Fruit fly (Drosophila melanogaster) whole organism, embryonic: ENCODE measurements around the gene CG42809.

Source experiments
- Blimp-1 ChIP-seq: fragments of 200-800 bp; sonication (Bioruptor generic); optimal IDR thresholded peaks from 3 replicates; lab custom pipeline; 2018; ENCODE audit warnings: missing biosample characterization, missing genetic modification characterization, mild to moderate bottlenecking, moderate library complexity, missing genetic modification reagents
- CG10147 ChIP-seq: fragments of 200-800 bp; sonication (Bioruptor generic); optimal IDR thresholded peaks from 2 replicates; lab custom pipeline; 2019; ENCODE audit warnings: missing biosample characterization, mild to moderate bottlenecking, missing genetic modification characterization, moderate library complexity
- CG10209 ChIP-seq: fragments of 200-800 bp; sonication (Bioruptor generic); optimal IDR thresholded peaks from 3 replicates; lab custom pipeline; 2017; ENCODE audit warnings: missing biosample characterization, mild to moderate bottlenecking, missing genetic modification characterization, missing genetic modification reagents
- CG10267 ChIP-seq: fragments of 200-800 bp; sonication (Bioruptor generic); optimal IDR thresholded peaks from 2 replicates; lab custom pipeline; 2018; ENCODE audit warnings: missing biosample characterization, mild to moderate bottlenecking, missing genetic modification characterization, moderate library complexity
- CG11247 ChIP-seq: fragments of 200-800 bp; sonication (Bioruptor generic); IDR thresholded peaks from 2 replicates; pipeline ENCODE4 v1.3.6; 2022; ENCODE audit warnings: missing biosample characterization, missing genetic modification characterization
- CG12942 ChIP-seq: fragments of 200-800 bp; sonication (Bioruptor generic); optimal IDR thresholded peaks from 3 replicates; lab custom pipeline; 2016; ENCODE audit warnings: missing biosample characterization, missing genetic modification characterization
- CG15514 ChIP-seq: fragments of 200-800 bp; sonication (Bioruptor generic); optimal IDR thresholded peaks from 3 replicates; lab custom pipeline; 2017; ENCODE audit warnings: missing biosample characterization, missing genetic modification characterization, mild to moderate bottlenecking, moderate library complexity, missing genetic modification reagents
- CG1602 ChIP-seq: fragments of 200-800 bp; sonication (Bioruptor generic); optimal IDR thresholded peaks from 3 replicates; lab custom pipeline; 2016; ENCODE audit warnings: missing biosample characterization, missing genetic modification characterization
- CG16813 ChIP-seq: fragments of 200-800 bp; sonication (Bioruptor generic); IDR thresholded peaks from 3 replicates; pipeline ENCODE4 v1.3.6; 2022; ENCODE audit warnings: missing biosample characterization, missing genetic modification characterization; ENCODE audit not compliant: partially characterized antibody
- CG16863 ChIP-seq: fragments of 200-800 bp; sonication (Bioruptor generic); optimal IDR thresholded peaks from 3 replicates; lab custom pipeline; 2016; ENCODE audit warnings: missing biosample characterization, missing genetic modification characterization
- CG18262 ChIP-seq: fragments of 200-800 bp; optimal IDR thresholded peaks from 3 replicates; lab custom pipeline; 2019; ENCODE audit warnings: missing biosample characterization, mild to moderate bottlenecking, missing genetic modification characterization, moderate library complexity
- CG30403 ChIP-seq: fragments of 200-800 bp; sonication (Bioruptor generic); optimal IDR thresholded peaks from 3 replicates; lab custom pipeline; 2016; ENCODE audit warnings: missing biosample characterization, missing genetic modification characterization
- CG32532 ChIP-seq: fragments of 200-800 bp; sonication (Bioruptor generic); IDR thresholded peaks from 2 replicates; pipeline ENCODE4 v1.3.6; 2022; ENCODE audit warnings: missing biosample characterization, missing genetic modification characterization
- CG3995 ChIP-seq: fragments of 200-800 bp; sonication (Bioruptor generic); optimal IDR thresholded peaks from 3 replicates; lab custom pipeline; 2016; ENCODE audit warnings: missing biosample characterization, missing genetic modification characterization
- CG6791 ChIP-seq: fragments of 200-800 bp; sonication (Bioruptor generic); IDR thresholded peaks from 3 replicates; pipeline ENCODE4 v1.3.6; 2022; ENCODE audit warnings: missing biosample characterization, missing genetic modification characterization; ENCODE audit not compliant: partially characterized antibody
- CG8924 ChIP-seq: fragments of 200-800 bp; optimal IDR thresholded peaks from 3 replicates; lab custom pipeline; 2019; ENCODE audit warnings: missing biosample characterization, mild to moderate bottlenecking, missing genetic modification characterization, moderate library complexity
- CG9876 ChIP-seq: fragments of 200-800 bp; sonication (Bioruptor generic); optimal IDR thresholded peaks from 2 replicates; lab custom pipeline; 2016; ENCODE audit warnings: missing biosample characterization, missing genetic modification characterization
- Chrac-16 ChIP-seq: fragments of 200-800 bp; sonication (Bioruptor generic); optimal IDR thresholded peaks from 3 replicates; lab custom pipeline; 2016; ENCODE audit warnings: missing biosample characterization, missing genetic modification characterization
- Dek ChIP-seq: fragments of 200-800 bp; sonication (Bioruptor generic); optimal IDR thresholded peaks from 3 replicates; lab custom pipeline; 2019; ENCODE audit warnings: missing biosample characterization, mild to moderate bottlenecking, missing genetic modification characterization, moderate library complexity
- Doc2 ChIP-seq: fragments of 200-800 bp; sonication (Bioruptor generic); IDR thresholded peaks from 2 replicates; pipeline ENCODE4 v1.3.6; 2022; ENCODE audit warnings: missing biosample characterization, missing genetic modification characterization
- Fer1 ChIP-seq: fragments of 200-800 bp; sonication (Bioruptor generic); optimal IDR thresholded peaks from 2 replicates; lab custom pipeline; 2017; ENCODE audit warnings: missing biosample characterization, mild to moderate bottlenecking, missing genetic modification characterization
- Hr51 ChIP-seq, 2 experiments: fragments of 200-800 bp; sonication (Bioruptor generic); optimal IDR thresholded peaks; 2 replicates in 1 of 2; 3 replicates in 1 of 2; lab custom pipeline; 2016 to 2018; ENCODE audit warnings: missing biosample characterization in 2 of 2, missing genetic modification characterization in 2 of 2, mild to moderate bottlenecking in 1 of 2, moderate library complexity in 1 of 2
- Hsf ChIP-seq: fragments of 200-800 bp; sonication (Bioruptor generic); optimal IDR thresholded peaks from 3 replicates; lab custom pipeline; 2016; ENCODE audit warnings: missing biosample characterization, missing genetic modification characterization
- Kr ChIP-seq: fragments of 200-800 bp; sonication (Bioruptor generic); optimal IDR thresholded peaks from 2 replicates; lab custom pipeline; 2017; ENCODE audit warnings: missing biosample characterization, mild to moderate bottlenecking, missing genetic modification characterization
- Lim3 ChIP-seq: fragments of 200-800 bp; sonication (Bioruptor generic); IDR thresholded peaks from 2 replicates; pipeline ENCODE4 v1.3.6; 2022; ENCODE audit warnings: missing biosample characterization, missing genetic modification characterization
- Max ChIP-seq: fragments of 200-800 bp; sonication (Bioruptor generic); optimal IDR thresholded peaks from 2 replicates; lab custom pipeline; 2016; ENCODE audit warnings: missing biosample characterization, mild to moderate bottlenecking, missing genetic modification characterization
- Nf-YB ChIP-seq: fragments of 200-800 bp; sonication (Bioruptor generic); optimal IDR thresholded peaks from 3 replicates; lab custom pipeline; 2019; ENCODE audit warnings: missing biosample characterization, mild to moderate bottlenecking, missing genetic modification characterization, moderate library complexity
- Rx ChIP-seq: fragments of 200-800 bp; sonication (Bioruptor generic); IDR thresholded peaks from 2 replicates; pipeline ENCODE4 v1.3.6; 2022; ENCODE audit warnings: missing biosample characterization, missing genetic modification characterization
- Ssrp ChIP-seq: fragments of 200-800 bp; sonication (Bioruptor generic); optimal IDR thresholded peaks from 2 replicates; lab custom pipeline; 2018; ENCODE audit warnings: missing biosample characterization, mild to moderate bottlenecking, missing genetic modification characterization, moderate library complexity
- Trl ChIP-seq, 3 experiments: fragments of >200 bp in 2 of 3; fragments of 200-800 bp in 1 of 3; sonication (Bioruptor generic) in 1 of 3; optimal IDR thresholded peaks; 2 replicates in 1 of 3; 3 replicates in 2 of 3; lab custom pipeline; 2016 to 2017; ENCODE audit warnings: missing biosample characterization in 1 of 3, missing genetic modification characterization in 1 of 3
- Usf ChIP-seq: fragments of 200-800 bp; sonication (Bioruptor generic); optimal IDR thresholded peaks from 2 replicates; lab custom pipeline; 2017; ENCODE audit warnings: missing genotype, missing biosample characterization, missing genetic modification characterization
- abd-A ChIP-seq: fragments of 200-800 bp; sonication (Bioruptor generic); optimal IDR thresholded peaks from 3 replicates; lab custom pipeline; 2019; ENCODE audit warnings: missing biosample characterization, mild to moderate bottlenecking, missing genetic modification characterization, moderate library complexity
- ac ChIP-seq: fragments of 200-800 bp; sonication (Bioruptor generic); optimal IDR thresholded peaks from 3 replicates; lab custom pipeline; 2017; ENCODE audit warnings: missing biosample characterization, mild to moderate bottlenecking, missing genetic modification characterization
- amos ChIP-seq: fragments of 200-800 bp; sonication (Bioruptor generic); IDR thresholded peaks from 2 replicates; pipeline ENCODE4 v1.3.6; 2022; ENCODE audit warnings: missing biosample characterization, missing genetic modification characterization; ENCODE audit not compliant: partially characterized antibody
- ap ChIP-seq: fragments of 200-800 bp; sonication (Bioruptor generic); IDR thresholded peaks from 2 replicates; pipeline ENCODE4 v1.3.6; 2022; ENCODE audit warnings: missing biosample characterization, missing genetic modification characterization
- crol ChIP-seq: fragments of 200-800 bp; sonication (Bioruptor generic); IDR thresholded peaks from 2 replicates; pipeline ENCODE4 v1.3.6; 2022; ENCODE audit warnings: missing biosample characterization, missing genetic modification characterization
- dan ChIP-seq: fragments of 200-800 bp; sonication (Bioruptor generic); IDR thresholded peaks from 2 replicates; pipeline ENCODE4 v1.3.6; 2022; ENCODE audit warnings: missing biosample characterization, missing genetic modification characterization
- dimm ChIP-seq: fragments of 200-800 bp; sonication (Bioruptor generic); IDR thresholded peaks from 2 replicates; pipeline ENCODE4 v1.3.6; 2022; ENCODE audit warnings: missing biosample characterization, missing genetic modification characterization
- fd3F ChIP-seq: fragments of 200-800 bp; sonication (Bioruptor generic); optimal IDR thresholded peaks from 2 replicates; lab custom pipeline; 2018; ENCODE audit warnings: missing biosample characterization, mild to moderate bottlenecking, missing genetic modification characterization, moderate library complexity
- hbn ChIP-seq: fragments of 200-800 bp; sonication (Bioruptor generic); IDR thresholded peaks from 2 replicates; pipeline ENCODE4 v1.3.6; 2022; ENCODE audit warnings: missing biosample characterization, missing genetic modification characterization; ENCODE audit not compliant: partially characterized antibody
- hth ChIP-seq: fragments of >200 bp; optimal IDR thresholded peaks from 2 replicates; lab custom pipeline; 2017; ENCODE audit warnings: inconsistent platforms
- nmo ChIP-seq: fragments of 200-800 bp; sonication (Bioruptor generic); optimal IDR thresholded peaks from 2 replicates; lab custom pipeline; 2018; ENCODE audit warnings: missing biosample characterization, mild to moderate bottlenecking, missing genetic modification characterization, moderate library complexity
- onecut ChIP-seq: fragments of 200-800 bp; sonication (Bioruptor generic); IDR thresholded peaks from 2 replicates; pipeline ENCODE4 v1.3.6; 2022; ENCODE audit warnings: missing biosample characterization, missing genetic modification characterization
- pan ChIP-seq, 4 experiments: fragments of >200 bp in 3 of 4; fragments of 200-800 bp in 1 of 4; sonication (Bioruptor generic) in 1 of 4; optimal IDR thresholded peaks in 3 of 4; IDR thresholded peaks in 1 of 4; 2 replicates each; pipeline versions ENCODE4 v1.3.6 to Lab custom; 2017 to 2022; ENCODE audit warnings: missing biosample characterization in 2 of 4, missing genetic modification characterization in 2 of 4, mixed read lengths in 1 of 4
- ro ChIP-seq: fragments of 200-800 bp; sonication (Bioruptor generic); IDR thresholded peaks from 2 replicates; pipeline ENCODE4 v1.3.6; 2022; ENCODE audit warnings: missing biosample characterization, missing genetic modification characterization
- sima ChIP-seq: fragments of 200-800 bp; sonication (Bioruptor generic); optimal IDR thresholded peaks from 2 replicates; lab custom pipeline; 2016; ENCODE audit warnings: missing biosample characterization, missing genetic modification characterization
- sqz ChIP-seq: fragments of 200-800 bp; sonication (Bioruptor generic); optimal IDR thresholded peaks from 3 replicates; lab custom pipeline; 2018; ENCODE audit warnings: missing biosample characterization, mild to moderate bottlenecking, missing genetic modification characterization
- tio ChIP-seq: fragments of 200-800 bp; sonication (Bioruptor generic); optimal IDR thresholded peaks from 2 replicates; lab custom pipeline; 2017; ENCODE audit warnings: missing biosample characterization, missing genetic modification characterization, inconsistent platforms
- wdn ChIP-seq: fragments of 200-800 bp; sonication (Bioruptor generic); IDR thresholded peaks from 2 replicates; pipeline ENCODE4 v1.3.6; 2022; ENCODE audit warnings: missing biosample characterization, missing genetic modification characterization

The CG42809 gene

dm6 chr2L:13445249-13445846, 11.9 kb upstream of the CG42809 start, which contains the start of gene Hacd2 (continued):
- TF ChIP-seq Hr51 (GFP tag; optimal IDR thresholded peaks at IDR 0.05; lab: Kevin White, UChicago): peak; percentile 26 to 68
- TF ChIP-seq Chrac-16 (GFP tag; lab: Kevin White, UChicago): no peak
- TF ChIP-seq fd3F: no peak
- TF ChIP-seq Lim3 (GFP tag; lab: Robert Waterston, UW): no peak
- no peak for TF ChIP-seq CG1602
- no peak for TF ChIP-seq Doc2
- TF ChIP-seq CG10209 (GFP tag; lab: Kevin White, UChicago): no peak
- no peak for TF ChIP-seq ac (GFP tag; lab: Kevin White, UChicago)
- TF ChIP-seq wdn (GFP tag; lab: Robert Waterston, UW): no peak
- no peak for TF ChIP-seq CG30403
- TF ChIP-seq sima (GFP tag; lab: Kevin White, UChicago): no peak
- no peak for TF ChIP-seq hth (lab: Kevin White, UChicago)
- TF ChIP-seq Max: peak; percentile 3
- TF ChIP-seq ro (GFP tag; lab: Robert Waterston, UW): no peak
- no peak for TF ChIP-seq CG3995 (GFP tag; lab: Kevin White, UChicago)
- no peak for TF ChIP-seq Nf-YB (GFP tag; lab: Kevin White, UChicago)
- TF ChIP-seq CG10267 (tag; lab: Kevin White, UChicago): peak; percentile 94
- no peak for TF ChIP-seq dimm (GFP tag; lab: Robert Waterston, UW)
- no peak for TF ChIP-seq crol (GFP tag; lab: Robert Waterston, UW)
- TF ChIP-seq Rx: no peak
- no peak for TF ChIP-seq Ssrp
- TF ChIP-seq CG8924 (tag; lab: Kevin White, UChicago): no peak
- TF ChIP-seq sqz (GFP tag; lab: Kevin White, UChicago): no peak
- TF ChIP-seq tio (GFP tag; lab: Kevin White, UChicago): no peak
- peak; percentile 27 for TF ChIP-seq Fer1 (GFP tag; lab: Kevin White, UChicago)
- no peak for TF ChIP-seq pan (optimal IDR thresholded peaks at IDR 0.05; lab: Kevin White, UChicago)
- TF ChIP-seq pan (GFP tag; optimal IDR thresholded peaks at IDR 0.05 in 1 of 2, IDR thresholded peaks at IDR 0.05 in 1 of 2): peak in 1 of 2 experiments; percentile 12
- peak; percentile 63; the same call in 2 of the 3 replicates for TF ChIP-seq CG6791 (GFP tag; lab: Robert Waterston, UW)
- TF ChIP-seq Usf: no peak
- TF ChIP-seq Trl (optimal IDR thresholded peaks at IDR 0.05; lab: Kevin White, UChicago): no peak
- peak; percentile 49 for TF ChIP-seq Trl (GFP tag; optimal IDR thresholded peaks at IDR 0.05; lab: Kevin White, UChicago)
- TF ChIP-seq CG10147: no peak
- no peak for TF ChIP-seq CG18262
- TF ChIP-seq abd-A: no peak
- TF ChIP-seq ap (GFP tag; lab: Robert Waterston, UW): no peak
- no peak for TF ChIP-seq hbn (GFP tag; lab: Robert Waterston, UW)
- peak; percentile 53 for TF ChIP-seq amos (GFP tag; lab: Robert Waterston, UW)
- no peak for TF ChIP-seq dan (GFP tag; lab: Robert Waterston, UW)
- peak; percentile 58 for TF ChIP-seq nmo (GFP tag; lab: Kevin White, UChicago)
- peak; percentile 96 for TF ChIP-seq onecut (GFP tag; lab: Robert Waterston, UW)
- TF ChIP-seq CG9876 (GFP tag; lab: Kevin White, UChicago): peak; percentile 39
- TF ChIP-seq CG15514: peak; percentile 87
- TF ChIP-seq CG16863: no peak
- no peak for TF ChIP-seq Kr (GFP tag; lab: Kevin White, UChicago)
- TF ChIP-seq CG12942 (GFP tag; lab: Kevin White, UChicago): peak; percentile 17
- TF ChIP-seq CG11247: no peak
- no peak for TF ChIP-seq CG32532
- peak; percentile 31 for TF ChIP-seq Dek
- peak; percentile 24 for TF ChIP-seq Hsf (GFP tag; lab: Kevin White, UChicago)
- peak; percentile 49; the same call in 2 of the 3 replicates for TF ChIP-seq CG16813 (GFP tag; lab: Robert Waterston, UW)
- no peak for TF ChIP-seq Blimp-1 (GFP tag; lab: Kevin White, UChicago)
